Worm (Caenorhabditis elegans) whole organism, midembryonic: ENCODE data around the gene F14D12.1.

ENCODE experiments used
- T22C8.4 ChIP-seq: fragments of 200-800 bp; sonication (Bioruptor generic); IDR thresholded peaks from 2 replicates; pipeline ENCODE4 v1.3.6; 2022; ENCODE audit warnings: missing genetic modification characterization, missing compliant biosample characterization
- cog-1 ChIP-seq: sonication (generic microtip); optimal IDR thresholded peaks from 2 replicates; lab custom pipeline; 2016; ENCODE audit warnings: missing genetic modification characterization, missing compliant biosample characterization
- flt-1 ChIP-seq: fragments of 200-800 bp; sonication (Bioruptor generic); IDR thresholded peaks from 2 replicates; pipeline ENCODE4 v1.3.6; 2022; ENCODE audit warnings: missing genetic modification characterization, missing compliant biosample characterization
- klf-2 ChIP-seq: fragments of 200-800 bp; sonication (Bioruptor generic); conservative IDR thresholded peaks from 2 replicates; pipeline ENCODE4 v1.3.6; 2022; ENCODE audit warnings: missing genetic modification reagents, missing genetic modification characterization, missing compliant biosample characterization
- med-1 ChIP-seq: sonication (generic microtip); optimal IDR thresholded peaks from 2 replicates; lab custom pipeline; 2017; ENCODE audit warnings: missing genetic modification characterization, mild to moderate bottlenecking, missing compliant biosample characterization, antibody characterized with exemption, missing genetic modification reagents; ENCODE audit not compliant: insufficient read depth
- ref-1 ChIP-seq: fragments of 200-800 bp; sonication (Bioruptor generic); conservative IDR thresholded peaks from 2 replicates; pipeline ENCODE4 v1.3.6; 2022; ENCODE audit warnings: missing genetic modification reagents, missing genetic modification characterization, missing compliant biosample characterization
- tab-1 ChIP-seq: fragments of 200-800 bp; sonication (Bioruptor generic); IDR thresholded peaks from 2 replicates; pipeline ENCODE4 v1.3.6; 2022; ENCODE audit warnings: missing genetic modification characterization, missing compliant biosample characterization
- ztf-23 ChIP-seq: fragments of 200-800 bp; sonication (Bioruptor generic); IDR thresholded peaks from 2 replicates; pipeline ENCODE4 v1.3.6; 2022; ENCODE audit warnings: missing genetic modification reagents, missing genetic modification characterization, missing compliant biosample characterization
- ztf-29 ChIP-seq: fragments of 200-800 bp; sonication (Bioruptor generic); IDR thresholded peaks from 2 replicates; pipeline ENCODE4 v1.3.6; 2022; ENCODE audit warnings: missing genetic modification reagents, missing genetic modification characterization, missing compliant biosample characterization

F14D12.1 gene

DNA sequence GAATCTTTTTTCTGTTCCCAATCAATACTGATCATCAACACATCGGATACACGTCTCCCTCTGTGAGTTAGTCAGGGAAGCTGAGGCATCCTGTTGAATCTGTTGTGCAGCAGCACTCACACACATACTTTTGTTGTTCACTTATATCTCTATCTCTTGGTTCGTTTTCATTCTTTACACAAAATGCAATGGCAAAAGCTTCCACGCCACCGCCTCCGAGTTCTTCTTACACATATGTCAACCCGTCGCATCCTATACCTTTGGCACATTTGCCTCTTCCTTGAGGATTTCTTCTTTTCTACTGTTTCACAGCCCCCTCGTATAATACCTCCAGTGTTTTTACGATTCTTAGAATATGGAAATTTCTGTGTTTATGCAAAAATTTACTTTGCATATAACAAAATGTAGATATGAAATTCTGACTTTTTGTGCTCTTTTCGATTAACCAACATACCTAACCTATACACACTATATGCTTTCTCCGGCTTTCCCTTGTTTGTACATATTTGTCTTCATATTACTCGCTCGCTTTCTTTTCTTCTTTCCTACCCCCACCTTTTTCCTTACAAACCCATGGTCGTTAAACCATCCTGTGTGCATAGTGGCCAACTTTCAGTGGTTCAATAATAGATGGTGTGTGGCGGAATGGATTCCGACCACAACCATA lies 10.9 kb upstream of the F14D12.1 start, which contains the start of gene unc-97:
TSS of gene unc-97 (plus strand) at position 617 of the 667 bp plus-strand sequence.
- TF ChIP-seq tab-1 (GFP tag; lab: Robert Waterston, UW) (no peak), ref-1 (no peak), flt-1 (GFP tag; lab: Robert Waterston, UW) (peak; percentile 32; the same call in 1 of the 2 replicates), cog-1 (tag; lab: Kevin White, UChicago) (no peak)

DNA sequence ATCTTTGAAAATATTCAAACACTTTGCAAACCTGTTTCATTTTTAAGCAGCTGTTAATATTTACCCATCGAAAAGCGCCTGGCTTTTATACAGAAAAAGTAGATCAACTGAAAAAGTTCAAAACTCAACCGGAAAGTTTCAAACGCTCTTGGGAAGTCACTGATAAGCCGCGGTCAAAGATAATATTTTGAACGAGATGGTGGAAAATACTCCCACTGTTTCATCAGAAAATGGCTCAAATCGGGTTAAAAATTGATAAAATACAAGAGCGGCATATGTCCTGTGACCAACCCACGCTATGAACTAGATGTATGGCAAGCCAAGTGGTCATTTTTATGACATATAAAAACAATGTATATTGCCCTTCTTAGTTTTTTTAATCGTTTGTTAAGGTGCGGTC lies 4.3 kb upstream of the F14D12.1 start, which contains the start of gene sulp-2:
TSS of gene sulp-2 (minus strand) at position 107 of the 400 bp plus-strand sequence.
- no peak for TF ChIP-seq cog-1 (tag; lab: Kevin White, UChicago)
- no peak for TF ChIP-seq klf-2 (GFP tag; lab: Robert Waterston, UW)
- no peak for TF ChIP-seq flt-1 (GFP tag; lab: Robert Waterston, UW)
- TF ChIP-seq T22C8.4, result no peak
- TF ChIP-seq ztf-23 (GFP tag; lab: Robert Waterston, UW), result no peak
- no peak for TF ChIP-seq tab-1 (GFP tag; lab: Robert Waterston, UW)
- no peak for TF ChIP-seq med-1 (GFP tag; lab: Kevin White, UChicago)
- TF ChIP-seq ref-1, result no peak
- TF ChIP-seq ztf-29, result no peak

DNA sequence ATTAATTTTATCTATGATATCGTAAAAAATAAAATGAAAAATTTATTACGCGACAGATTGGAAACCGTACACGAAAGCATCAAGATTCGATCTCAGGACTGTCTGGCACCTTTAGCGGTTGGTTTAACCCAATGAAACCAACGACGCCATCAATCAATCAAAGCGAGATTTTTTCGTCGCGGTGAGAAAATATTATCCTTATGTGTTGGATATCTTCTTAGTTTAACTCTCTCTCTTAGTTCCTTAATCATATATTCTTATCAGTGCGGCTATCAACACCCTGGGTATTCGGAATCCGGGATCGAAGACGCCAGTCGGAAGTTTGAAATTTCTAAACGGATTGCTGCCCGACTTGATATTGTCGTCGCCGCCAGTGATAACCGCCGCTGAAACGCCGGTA lies 1.5 kb downstream of the F14D12.1 start:
- no peak for TF ChIP-seq ztf-23 (GFP tag; lab: Robert Waterston, UW)
- TF ChIP-seq cog-1 (tag; lab: Kevin White, UChicago), result no peak
- no peak for TF ChIP-seq tab-1 (GFP tag; lab: Robert Waterston, UW)
- TF ChIP-seq flt-1 (GFP tag; lab: Robert Waterston, UW), result no peak
- TF ChIP-seq ztf-29, result no peak
- no peak for TF ChIP-seq ref-1
- no peak for TF ChIP-seq T22C8.4

- TF ChIP-seq ztf-23 (GFP tag; lab: Robert Waterston, UW) (no peak), T22C8.4 (no peak), ref-1 (no peak), tab-1 (GFP tag; lab: Robert Waterston, UW) (no peak), med-1 (GFP tag; lab: Kevin White, UChicago) (no peak), klf-2 (GFP tag; lab: Robert Waterston, UW) (no peak), ztf-29 (no peak)
These were observed 7.6 kb downstream of the F14D12.1 start, which contains the start of gene octr-1 for ce11 chrX:5611155-5611554. Gene octr-1 (minus strand): TSS chrX:5611255.

ce11 chrX:5616000-5616399 lies 12.4 kb downstream of the F14D12.1 start:
- TF ChIP-seq tab-1 (GFP tag; lab: Robert Waterston, UW) (no peak), cog-1 (tag; lab: Kevin White, UChicago) (no peak), T22C8.4 (no peak)

ce11 chrX:5621793-5622192 lies 18.2 kb downstream of the F14D12.1 start:
- TF ChIP-seq ref-1 (no peak), med-1 (GFP tag; lab: Kevin White, UChicago) (no peak), flt-1 (GFP tag; lab: Robert Waterston, UW) (no peak), klf-2 (GFP tag; lab: Robert Waterston, UW) (no peak), tab-1 (GFP tag; lab: Robert Waterston, UW) (no peak)

DNA sequence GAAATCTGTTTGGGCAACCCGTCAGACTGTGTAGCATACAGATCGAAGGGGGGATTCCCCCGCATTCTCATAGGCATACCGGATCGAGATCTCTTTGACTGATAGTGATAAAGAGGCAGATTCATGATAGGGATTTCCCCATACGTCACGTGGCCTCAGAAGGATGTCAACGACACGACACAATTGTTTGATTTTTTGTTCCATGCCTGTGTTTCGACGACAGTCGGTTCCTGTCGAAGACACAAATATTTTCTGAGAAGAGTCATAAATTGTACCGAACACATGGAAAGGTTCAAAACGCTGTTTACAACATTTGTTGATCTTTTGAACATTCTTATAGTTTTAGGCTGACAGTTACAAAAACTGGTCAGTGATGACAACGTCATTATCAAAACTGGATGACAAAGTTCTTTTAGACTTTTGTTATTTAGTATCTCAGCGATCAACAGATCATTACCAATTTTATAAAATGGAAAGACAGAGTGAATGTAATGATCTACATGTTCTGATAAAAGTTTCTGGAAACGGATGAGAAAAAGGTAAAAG lies 24.9 kb downstream of the F14D12.1 start:
- TF ChIP-seq ref-1 (no peak), flt-1 (GFP tag; lab: Robert Waterston, UW) (no peak), ztf-23 (GFP tag; lab: Robert Waterston, UW) (no peak), tab-1 (GFP tag; lab: Robert Waterston, UW) (no peak), klf-2 (GFP tag; lab: Robert Waterston, UW) (no peak), ztf-29 (no peak), cog-1 (tag; lab: Kevin White, UChicago) (no peak), T22C8.4 (no peak), med-1 (GFP tag; lab: Kevin White, UChicago) (no peak)

DNA sequence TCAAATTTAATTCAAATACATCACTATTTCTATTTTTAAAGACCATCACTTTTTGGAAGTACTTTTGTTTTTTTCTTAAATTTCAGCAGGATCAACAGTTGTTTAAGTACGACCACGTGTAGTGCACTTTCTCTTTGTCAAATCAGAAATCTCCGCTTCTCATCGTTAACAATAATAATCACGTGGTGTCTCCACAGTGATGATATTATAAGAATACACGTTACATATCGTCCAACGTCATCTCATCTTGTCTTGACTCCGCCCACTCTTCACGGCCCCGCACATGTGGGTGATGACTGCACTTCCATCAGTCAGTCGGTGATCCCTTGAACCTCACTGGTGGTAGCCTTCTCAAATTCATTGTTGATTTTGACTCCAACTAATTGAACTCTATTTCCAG lies 26.4 kb downstream of the F14D12.1 start, which contains the start of gene argn-1:
TSS of gene argn-1 (plus strand) at position 83 of the 400 bp plus-strand sequence.
- TF ChIP-seq T22C8.4, result no peak
- TF ChIP-seq tab-1 (GFP tag; lab: Robert Waterston, UW), result no peak
- no peak for TF ChIP-seq ref-1
- TF ChIP-seq med-1 (GFP tag; lab: Kevin White, UChicago), result no peak
- TF ChIP-seq ztf-23 (GFP tag; lab: Robert Waterston, UW), result no peak
- TF ChIP-seq klf-2 (GFP tag; lab: Robert Waterston, UW), result no peak
- TF ChIP-seq ztf-29, result no peak
- TF ChIP-seq flt-1 (GFP tag; lab: Robert Waterston, UW), result no peak
- TF ChIP-seq cog-1 (tag; lab: Kevin White, UChicago), result no peak

ce11 chrX:5631008-5631407 lies 27.4 kb downstream of the F14D12.1 start:
- TF ChIP-seq ztf-23 (GFP tag; lab: Robert Waterston, UW) (no peak), klf-2 (GFP tag; lab: Robert Waterston, UW) (no peak), ztf-29 (no peak), cog-1 (tag; lab: Kevin White, UChicago) (no peak), T22C8.4 (no peak), med-1 (GFP tag; lab: Kevin White, UChicago) (no peak), tab-1 (GFP tag; lab: Robert Waterston, UW) (no peak), ref-1 (no peak), flt-1 (GFP tag; lab: Robert Waterston, UW) (no peak)

DNA sequence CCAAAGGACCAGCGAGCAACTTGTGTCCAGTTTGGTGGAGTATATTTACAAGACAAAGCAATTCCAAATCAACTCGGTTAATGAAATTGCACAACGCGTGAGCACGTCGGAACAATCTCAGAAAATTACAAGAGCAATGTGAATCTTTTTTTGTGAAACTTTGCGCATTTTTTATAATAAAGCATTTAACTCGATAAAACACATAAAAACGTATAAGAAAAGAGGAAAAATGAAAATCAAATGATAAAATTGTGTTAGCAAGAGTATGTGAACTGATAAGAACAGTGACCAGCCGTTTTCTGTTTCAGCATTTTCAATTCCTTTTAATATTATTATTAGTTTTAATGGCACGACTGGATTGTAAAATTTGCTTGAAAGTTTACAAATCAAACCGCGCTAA lies 28.1 kb downstream of the F14D12.1 start, which contains the start of gene T22B7.8:
TSS of gene T22B7.8 (plus strand) at position 301 of the 400 bp plus-strand sequence.
- TF ChIP-seq ztf-29, result no peak
- no peak for TF ChIP-seq tab-1 (GFP tag; lab: Robert Waterston, UW)
- TF ChIP-seq cog-1 (tag; lab: Kevin White, UChicago), result no peak
- no peak for TF ChIP-seq flt-1 (GFP tag; lab: Robert Waterston, UW)
- no peak for TF ChIP-seq T22C8.4
- no peak for TF ChIP-seq med-1 (GFP tag; lab: Kevin White, UChicago)
